Worm (Caenorhabditis elegans) whole organism, L4 larva: ENCODE data around the gene clc-25.

Experiments used
- ama-1 ChIP-seq: fragments of 150-350 bp; optimal IDR thresholded peaks from 2 replicates; lab custom pipeline; 2014; ENCODE audit warnings: inconsistent platforms, mixed read lengths
- lsy-2 ChIP-seq, 2 experiments: fragments of 150-350 bp in 1 of 2; sonication (generic microtip) in 1 of 2; optimal IDR thresholded peaks; 2 replicates each; lab custom pipeline; 2014 to 2017; ENCODE audit warnings: missing biosample characterization in 2 of 2, missing genetic modification characterization in 2 of 2
- madf-5 ChIP-seq, 2 experiments: fragments of 200-800 bp; sonication (Bioruptor generic); IDR thresholded peaks; 2 replicates each; pipeline ENCODE4 v1.3.6; 2022; ENCODE audit warnings: missing compliant biosample characterization in 2 of 2, missing genetic modification characterization in 2 of 2
- mep-1 ChIP-seq: fragments of 150-350 bp; sonication (generic microtip); optimal IDR thresholded peaks from 3 replicates; lab custom pipeline; 2014; ENCODE audit warnings: missing biosample characterization, missing genetic modification characterization
- nhr-28 ChIP-seq: fragments of 150-350 bp; optimal IDR thresholded peaks from 2 replicates; lab custom pipeline; 2014; ENCODE audit warnings: missing biosample characterization, missing genetic modification characterization
- nhr-6 ChIP-seq: fragments of 150-350 bp; optimal IDR thresholded peaks from 2 replicates; lab custom pipeline; 2014; ENCODE audit warnings: missing biosample characterization, missing genetic modification characterization
- pha-4 ChIP-seq, 2 experiments: fragments of 150-350 bp in 1 of 2; fragments of 200-800 bp in 1 of 2; sonication (Bioruptor generic) in 1 of 2; IDR thresholded peaks in 1 of 2; optimal IDR thresholded peaks in 1 of 2; 2 replicates each; pipeline versions ENCODE4 v1.3.6 to Lab custom; 2014 to 2022; ENCODE audit warnings: missing genetic modification characterization in 2 of 2, missing genetic modification reagents in 2 of 2, missing biosample characterization in 1 of 2, missing compliant biosample characterization in 1 of 2

DNA sequence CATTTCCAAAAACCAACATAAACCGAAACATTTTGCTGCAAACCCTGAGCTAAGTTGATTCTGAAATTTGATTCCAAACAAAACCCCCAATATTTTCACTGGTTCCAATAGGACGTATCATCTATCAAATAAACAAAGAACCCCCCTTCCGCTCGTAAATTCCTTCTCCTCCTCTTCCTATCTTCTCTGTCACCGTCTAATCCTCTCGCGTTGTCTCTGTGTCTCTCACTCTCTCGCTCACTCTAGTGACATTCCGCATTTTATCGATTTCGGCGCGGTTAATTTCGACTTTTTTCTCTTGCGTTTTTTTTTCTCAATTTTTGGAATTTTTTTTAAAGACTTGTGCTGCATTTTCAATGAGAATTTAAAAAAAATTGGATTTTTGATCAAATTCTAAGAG is 44.2 kb downstream of the clc-25 start:
- TF ChIP-seq nhr-28 (tag; lab: Kevin White, UChicago): peak; percentile 28
- TF ChIP-seq mep-1 (tag; lab: Kevin White, UChicago): no peak
- no peak for TF ChIP-seq pha-4 (GFP tag; IDR thresholded peaks at IDR 0.05; lab: Robert Waterston, UW)
- no peak for TF ChIP-seq pha-4 (tag; optimal IDR thresholded peaks at IDR 0.05; lab: Kevin White, UChicago)
- no peak for TF ChIP-seq ama-1 (lab: Kevin White, UChicago)
- TF ChIP-seq nhr-6 (tag; lab: Kevin White, UChicago): peak; percentile 17
- no peak for TF ChIP-seq madf-5 (GFP tag; IDR thresholded peaks at IDR 0.05; lab: Robert Waterston, UW)
- TF ChIP-seq lsy-2 (tag; optimal IDR thresholded peaks at IDR 0.05; lab: Kevin White, UChicago): no peak
